Worm (Caenorhabditis elegans) whole organism, L4 larva: ENCODE data around the gene ZK1055.2.

Source experiments
- ceh-28 ChIP-seq: fragments of 150-350 bp; optimal IDR thresholded peaks from 2 replicates; lab custom pipeline; 2014; ENCODE audit warnings: missing biosample characterization, missing genetic modification reagents, missing genetic modification characterization
- lin-38 ChIP-seq: fragments of 200-800 bp; sonication (Bioruptor generic); IDR thresholded peaks from 2 replicates; pipeline ENCODE4 v1.3.6; 2022; ENCODE audit warnings: missing genetic modification reagents, missing genetic modification characterization, missing compliant biosample characterization
- lin-39 ChIP-seq: fragments of 150-350 bp; optimal IDR thresholded peaks from 2 replicates; lab custom pipeline; 2014; ENCODE audit warnings: missing biosample characterization, missing genetic modification reagents, missing genetic modification characterization
- nhr-11 ChIP-seq: fragments of 150-350 bp; optimal IDR thresholded peaks from 2 replicates; lab custom pipeline; 2014; ENCODE audit warnings: missing biosample characterization, missing genetic modification characterization
- nhr-77 ChIP-seq: fragments of 150-350 bp; optimal IDR thresholded peaks from 2 replicates; lab custom pipeline; 2014; ENCODE audit warnings: missing biosample characterization, missing genetic modification characterization
- ztf-11 ChIP-seq: fragments of 150-350 bp; optimal IDR thresholded peaks from 2 replicates; lab custom pipeline; 2014; ENCODE audit warnings: missing biosample characterization, missing genetic modification characterization

- TF ChIP-seq lin-38 (no peak; the same call in none of the 2 replicates), ztf-11 (tag; lab: Kevin White, UChicago) (no peak), nhr-77 (tag; lab: Kevin White, UChicago) (no peak), nhr-11 (no peak), ceh-28 (tag; lab: Kevin White, UChicago) (no peak), lin-39 (tag; lab: Kevin White, UChicago) (no peak)
Measured at ce11 chrV:6559585-6559984, 30.8 kb upstream of the ZK1055.2 start.
